Worm (Caenorhabditis elegans): ENCODE measurements around the gene mstr-2.

Gene mstr-2

ce11 chrIII:4475428-4475968 is 6.6 kb downstream of the mstr-2 start, which contains the start of gene rps-1 (continued):
- TF ChIP-seq skn-1 (tag; optimal IDR thresholded peaks at IDR 0.05) (peak; percentile 95), nhr-76 (tag; optimal IDR thresholded peaks at IDR 0.05) (peak; percentile 68), nhr-71 (tag; optimal IDR thresholded peaks at IDR 0.05) (peak; percentile 99), nhr-11 (tag; optimal IDR thresholded peaks at IDR 0.05) (peak; percentile 94), C04F5.9 (tag; optimal IDR thresholded peaks at IDR 0.05) (peak; percentile 97), dsc-1 (tag; optimal IDR thresholded peaks at IDR 0.05) (peak; percentile 99), C16A3.4 (tag; optimal IDR thresholded peaks at IDR 0.05) (peak; percentile 99), fkh-4 (tag; optimal IDR thresholded peaks at IDR 0.05; ENCODE audit: borderline replicate concordance) (peak; percentile 91), ets-5 (GFP tag; IDR thresholded peaks at IDR 0.05) (0 out of 2 replicates have a peak, but pooled peaks have one; percentile 11), nhr-47 (tag; optimal IDR thresholded peaks at IDR 0.05) (peak; percentile 99), jun-1 (tag; optimal IDR thresholded peaks at IDR 0.05) (peak; percentile 98), ceh-90 (tag; optimal IDR thresholded peaks at IDR 0.05) (peak; percentile 65), mab-9 (GFP tag; IDR thresholded peaks at IDR 0.05) (peak; percentile 98), Y116A8C.19 (tag; optimal IDR thresholded peaks at IDR 0.05; ENCODE audit: borderline replicate concordance) (no peak), sox-4 (tag; optimal IDR thresholded peaks at IDR 0.05) (peak; percentile 95), elt-2 (tag; optimal IDR thresholded peaks at IDR 0.05) (peak; percentile 93), pag-3 (tag; optimal IDR thresholded peaks at IDR 0.05; ENCODE audit: borderline replicate concordance, insufficient read depth) (peak; percentile 33), lin-14 (GFP tag; optimal IDR thresholded peaks at IDR 0.05) (peak; percentile 99), tlp-1 (tag; optimal IDR thresholded peaks at IDR 0.05) (no peak), elt-3 (tag; optimal IDR thresholded peaks at IDR 0.05) (peak; percentile 93 to 99 (median 98)), egl-27 (tag; optimal IDR thresholded peaks at IDR 0.05) (peak; percentile 77 to 81), vab-15 (tag; optimal IDR thresholded peaks at IDR 0.05) (peak; percentile 96), nhr-90 (tag; optimal IDR thresholded peaks at IDR 0.05; ENCODE audit: poor library complexity) (peak; percentile 99), snpc-4 (tag; optimal IDR thresholded peaks at IDR 0.05) (peak; percentile 92), zip-4 (GFP tag; optimal IDR thresholded peaks at IDR 0.05) (peak; percentile 95), nhr-12 (tag; optimal IDR thresholded peaks at IDR 0.05) (peak; percentile 50), isw-1 (GFP tag; IDR thresholded peaks at IDR 0.05) (peak; percentile 99), ztf-4 (tag; optimal IDR thresholded peaks at IDR 0.05) (peak; percentile 100), ceh-82 (tag; optimal IDR thresholded peaks at IDR 0.05) (peak; percentile 99 to 100 (median 99)), rnt-1 (tag; optimal IDR thresholded peaks at IDR 0.05) (peak; percentile 99), xbp-1 (tag; optimal IDR thresholded peaks at IDR 0.05) (peak; percentile 99), tbx-2 (tag; optimal IDR thresholded peaks at IDR 0.05) (peak; percentile 99), zag-1 (tag; optimal IDR thresholded peaks at IDR 0.05) (peak; percentile 59), nhr-19 (GFP tag; conservative IDR thresholded peaks at IDR 0.05) (peak; percentile 99), nhr-237 (tag; optimal IDR thresholded peaks at IDR 0.05) (peak; percentile 91), mef-2 (tag; optimal IDR thresholded peaks at IDR 0.05) (peak; percentile 94), nhr-77 (tag; optimal IDR thresholded peaks at IDR 0.05) (peak; percentile 98), F16B12.6 (tag; optimal IDR thresholded peaks at IDR 0.05) (peak; percentile 82), unc-62 (GFP tag; optimal IDR thresholded peaks at IDR 0.05) (peak; percentile 63), alr-1 (tag; optimal IDR thresholded peaks at IDR 0.05; ENCODE audit: borderline replicate concordance) (no peak), lin-15B (tag; optimal IDR thresholded peaks at IDR 0.05) (peak; percentile 94), pqm-1 (tag; optimal IDR thresholded peaks at IDR 0.05) (peak; percentile 50), snu-23 (GFP tag; optimal IDR thresholded peaks at IDR 0.05) (peak; percentile 100), lsy-2 (tag; optimal IDR thresholded peaks at IDR 0.05) (peak; percentile 100), unc-86 (tag; optimal IDR thresholded peaks at IDR 0.05) (peak; percentile 99), nhr-84 (tag; optimal IDR thresholded peaks at IDR 0.05) (peak; percentile 74), ceh-63 (GFP tag; optimal IDR thresholded peaks at IDR 0.05) (peak; percentile 91), fos-1 (tag; optimal IDR thresholded peaks at IDR 0.05) (peak; percentile 96), efl-1 (optimal IDR thresholded peaks at IDR 0.05) (peak; percentile 96 to 97), efl-1 (GFP tag; optimal IDR thresholded peaks at IDR 0.05 in 1 of 2) (peak; percentile 91 to 99), lin-35 (GFP tag; optimal IDR thresholded peaks at IDR 0.05) (peak; percentile 96 to 97), hpl-2 (GFP tag; optimal IDR thresholded peaks at IDR 0.05) (peak; percentile 94)

Data from whole organism, L1 larva.